Fruit fly (Drosophila melanogaster) whole organism, wandering third instar larva: Measurements from ENCODE around the gene Ythdc1.
A peak's percentile ranks its signal among the peaks of the same experiment; 100 is the strongest.

Source experiments
- CG9705 ChIP-seq: fragments of 200-800 bp; sonication (Bioruptor generic); optimal IDR thresholded peaks from 2 replicates; lab custom pipeline; 2018; ENCODE audit warnings: missing biosample characterization, mild to moderate bottlenecking, missing genetic modification characterization
- CrebA ChIP-seq: fragments of 200-800 bp; sonication (Bioruptor generic); optimal IDR thresholded peaks from 2 replicates; lab custom pipeline; 2016; ENCODE audit warnings: missing biosample characterization, mild to moderate bottlenecking, missing genetic modification characterization, borderline replicate concordance
- Dfd ChIP-seq: fragments of >200 bp; optimal IDR thresholded peaks from 2 replicates; lab custom pipeline; 2017; ENCODE audit warnings: missing biosample characterization, missing genetic modification characterization
- Dif ChIP-seq: fragments of 200-275, 200-300 bp; sonication (Bioruptor generic); optimal IDR thresholded peaks from 2 replicates; lab custom pipeline; 2018; ENCODE audit warnings: missing biosample characterization, missing genetic modification characterization; ENCODE audit not compliant: partially characterized antibody
- GATAd ChIP-seq: sonication (Bioruptor generic); optimal IDR thresholded peaks from 2 replicates; lab custom pipeline; 2016; ENCODE audit warnings: missing biosample characterization, missing genetic modification characterization
- HLH106 ChIP-seq: fragments of 200-800 bp; optimal IDR thresholded peaks from 3 replicates; lab custom pipeline; 2019; ENCODE audit warnings: missing biosample characterization, mild to moderate bottlenecking, missing genetic modification characterization, moderate library complexity
- Hnf4 ChIP-seq: fragments of 200-800 bp; sonication (Bioruptor generic); optimal IDR thresholded peaks from 2 replicates; lab custom pipeline; 2016; ENCODE audit warnings: missing biosample characterization, mild to moderate bottlenecking, missing genetic modification characterization
- Hr78 ChIP-seq: fragments of >200 bp; optimal IDR thresholded peaks from 2 replicates; lab custom pipeline; 2017; ENCODE audit warnings: missing biosample characterization, missing genetic modification characterization
- Hr83 ChIP-seq: fragments of 200-300 bp; sonication (Bioruptor generic); optimal IDR thresholded peaks from 2 replicates; lab custom pipeline; 2016; ENCODE audit warnings: missing biosample characterization, mild to moderate bottlenecking, missing genetic modification characterization, moderate library complexity; ENCODE audit not compliant: poor library complexity, severe bottlenecking
- Myc ChIP-seq: fragments of >200 bp; optimal IDR thresholded peaks from 2 replicates; lab custom pipeline; 2017
- N ChIP-seq: fragments of >200 bp; optimal IDR thresholded peaks from 2 replicates; lab custom pipeline; 2018; ENCODE audit warnings: missing biosample characterization, missing external identifiers, missing genetic modification characterization
- Rel ChIP-seq, 2 experiments: fragments of 200-800 bp; sonication (Bioruptor generic) in 1 of 2; optimal IDR thresholded peaks; 2 replicates in 1 of 2; 3 replicates in 1 of 2; lab custom pipeline; 2016 to 2019; ENCODE audit warnings: mild to moderate bottlenecking in 2 of 2, missing biosample characterization in 2 of 2, missing genetic modification characterization in 2 of 2, moderate library complexity in 1 of 2
- Sp1 ChIP-seq: fragments of 200-800 bp; sonication (Bioruptor generic); optimal IDR thresholded peaks from 3 replicates; lab custom pipeline; 2019; ENCODE audit warnings: missing biosample characterization, mild to moderate bottlenecking, missing genetic modification characterization, moderate library complexity
- Vsx2 ChIP-seq: fragments of 200-300, 225-300 bp; sonication (Bioruptor generic); optimal IDR thresholded peaks from 2 replicates; lab custom pipeline; 2018; ENCODE audit warnings: missing biosample characterization, missing genetic modification characterization; ENCODE audit not compliant: partially characterized antibody
- brk ChIP-seq: fragments of 200-800 bp; sonication (Bioruptor generic); optimal IDR thresholded peaks from 2 replicates; lab custom pipeline; 2016; ENCODE audit warnings: missing biosample characterization, mild to moderate bottlenecking, missing genetic modification characterization
- dl ChIP-seq, 2 experiments: fragments of 175-275, 200-275 bp in 1 of 2; fragments of 200-275 bp in 1 of 2; sonication (Bioruptor generic); optimal IDR thresholded peaks; lab custom pipeline; 2018; ENCODE audit warnings: mild to moderate bottlenecking in 2 of 2, missing biosample characterization in 2 of 2, missing genetic modification characterization in 2 of 2, moderate library complexity in 2 of 2; ENCODE audit not compliant: partially characterized antibody in 2 of 2, insufficient read depth in 1 of 2
- dmrt93B ChIP-seq: fragments of 200-800 bp; sonication (Bioruptor generic); optimal IDR thresholded peaks from 2 replicates; lab custom pipeline; 2018; ENCODE audit warnings: missing biosample characterization, mild to moderate bottlenecking, missing genetic modification characterization
- dsf ChIP-seq: sonication (Bioruptor generic); optimal IDR thresholded peaks from 2 replicates; lab custom pipeline; 2016; ENCODE audit warnings: missing biosample characterization, missing genetic modification characterization, borderline replicate concordance
- ey ChIP-seq: fragments of 200-800 bp; sonication (Bioruptor generic); optimal IDR thresholded peaks from 2 replicates; lab custom pipeline; 2016; ENCODE audit warnings: missing biosample characterization, missing genetic modification characterization
- fru ChIP-seq: fragments of 200-800 bp; sonication (Bioruptor generic); optimal IDR thresholded peaks from 3 replicates; lab custom pipeline; 2016; ENCODE audit warnings: missing biosample characterization, mild to moderate bottlenecking, missing genetic modification characterization
- h ChIP-seq: fragments of 200-800 bp; sonication (Bioruptor generic); optimal IDR thresholded peaks from 3 replicates; lab custom pipeline; 2016; ENCODE audit warnings: missing biosample characterization, mild to moderate bottlenecking, missing genetic modification characterization
- jim ChIP-seq: fragments of 175-275, 200-325 bp; sonication (Bioruptor generic); optimal IDR thresholded peaks from 2 replicates; lab custom pipeline; 2016; ENCODE audit warnings: missing biosample characterization, mild to moderate bottlenecking, missing genetic modification characterization
- lola ChIP-seq: fragments of >200 bp; optimal IDR thresholded peaks from 2 replicates; lab custom pipeline; 2017; ENCODE audit warnings: missing biosample characterization, missing genetic modification characterization
- pan ChIP-seq: fragments of >200 bp; optimal IDR thresholded peaks from 2 replicates; lab custom pipeline; 2017
- psq ChIP-seq: fragments of 200-800 bp; sonication (Bioruptor generic); optimal IDR thresholded peaks from 3 replicates; lab custom pipeline; 2017; ENCODE audit warnings: missing biosample characterization, mild to moderate bottlenecking, missing genetic modification characterization, moderate library complexity
- rgr ChIP-seq: fragments of 200-800 bp; sonication (Bioruptor generic); optimal IDR thresholded peaks from 3 replicates; lab custom pipeline; 2016; ENCODE audit warnings: missing biosample characterization, mild to moderate bottlenecking, missing genetic modification characterization
- sage ChIP-seq: fragments of 200-800 bp; sonication (Bioruptor generic); optimal IDR thresholded peaks from 2 replicates; lab custom pipeline; 2016; ENCODE audit warnings: missing biosample characterization, mild to moderate bottlenecking, missing genetic modification characterization
- sv ChIP-seq: fragments of 200-800 bp; sonication (Bioruptor generic); optimal IDR thresholded peaks from 3 replicates; lab custom pipeline; 2016; ENCODE audit warnings: missing biosample characterization, missing genetic modification characterization
- tai ChIP-seq: sonication (Bioruptor generic); optimal IDR thresholded peaks from 2 replicates; lab custom pipeline; 2016; ENCODE audit warnings: missing biosample characterization, missing genetic modification characterization
- usp ChIP-seq: fragments of >200 bp; optimal IDR thresholded peaks from 2 replicates; lab custom pipeline; 2017; ENCODE audit warnings: missing biosample characterization, missing genetic modification characterization
- woc ChIP-seq: sonication (Bioruptor generic); optimal IDR thresholded peaks from 2 replicates; lab custom pipeline; 2016; ENCODE audit warnings: missing biosample characterization, mild to moderate bottlenecking, missing genetic modification characterization

Ythdc1 gene

dm6 chr3L:3338882-3339590 is 34.9 kb downstream of the Ythdc1 start:
- TF ChIP-seq dsf (GFP tag; lab: Kevin White, UChicago), result no peak
- TF ChIP-seq Hnf4 (GFP tag; lab: Kevin White, UChicago), result no peak
- TF ChIP-seq Hr78 (GFP tag; lab: Kevin White, UChicago), result no peak
- no peak for TF ChIP-seq Vsx2 (GFP tag; lab: Kevin White, UChicago)
- TF ChIP-seq sage (GFP tag; lab: Kevin White, UChicago), result no peak
- no peak for TF ChIP-seq N (GFP tag; lab: Kevin White, UChicago)
- TF ChIP-seq GATAd, result no peak
- TF ChIP-seq dmrt93B (GFP tag; lab: Kevin White, UChicago), result no peak
- TF ChIP-seq pan (lab: Kevin White, UChicago), result no peak
- no peak for TF ChIP-seq rgr (GFP tag; lab: Kevin White, UChicago)
- no peak for TF ChIP-seq usp
- no peak for TF ChIP-seq Dfd (GFP tag; lab: Kevin White, UChicago)
- no peak for TF ChIP-seq CG9705 (GFP tag; lab: Kevin White, UChicago)
- no peak for TF ChIP-seq lola (GFP tag; lab: Kevin White, UChicago)
- no peak for TF ChIP-seq fru
- no peak for TF ChIP-seq CrebA
- TF ChIP-seq brk (GFP tag; lab: Kevin White, UChicago), result no peak
- TF ChIP-seq HLH106, result no peak
- TF ChIP-seq ey, result no peak
- no peak for TF ChIP-seq Rel (GFP tag; optimal IDR thresholded peaks at IDR 0.05; lab: Kevin White, UChicago)
- no peak for TF ChIP-seq Rel (tag; optimal IDR thresholded peaks at IDR 0.05; lab: Kevin White, UChicago)

- no peak for TF ChIP-seq lola (GFP tag; lab: Kevin White, UChicago)
- no peak for TF ChIP-seq GATAd
- TF ChIP-seq Myc (lab: Kevin White, UChicago), result no peak
These were observed 35.7 kb downstream of the Ythdc1 start for dm6 chr3L:3338028-3338855.

- TF ChIP-seq woc (GFP tag; lab: Kevin White, UChicago), result no peak
- no peak for TF ChIP-seq Dif (GFP tag; lab: Kevin White, UChicago)
- TF ChIP-seq ey, result no peak
- TF ChIP-seq psq (GFP tag; lab: Kevin White, UChicago), result peak; percentile 99
- TF ChIP-seq Vsx2 (GFP tag; lab: Kevin White, UChicago), result peak; percentile 29
- no peak for TF ChIP-seq sage (GFP tag; lab: Kevin White, UChicago)
- no peak for TF ChIP-seq Dfd (GFP tag; lab: Kevin White, UChicago)
- TF ChIP-seq tai (GFP tag; lab: Kevin White, UChicago), result no peak
These were observed 36.5 kb downstream of the Ythdc1 start for dm6 chr3L:3337345-3337928.

- TF ChIP-seq sv (peak; percentile 19), N (GFP tag; lab: Kevin White, UChicago) (no peak), sage (GFP tag; lab: Kevin White, UChicago) (no peak), Hr83 (GFP tag; lab: Kevin White, UChicago) (peak; percentile 67), Sp1 (GFP tag; lab: Kevin White, UChicago) (peak; percentile 47), Myc (lab: Kevin White, UChicago) (no peak), ey (no peak), pan (lab: Kevin White, UChicago) (no peak), rgr (GFP tag; lab: Kevin White, UChicago) (peak; percentile 19), Dfd (GFP tag; lab: Kevin White, UChicago) (no peak), psq (GFP tag; lab: Kevin White, UChicago) (no peak), HLH106 (peak; percentile 23), Hnf4 (GFP tag; lab: Kevin White, UChicago) (peak; percentile 16), jim (GFP tag; lab: Kevin White, UChicago) (peak; percentile 80), CG9705 (GFP tag; lab: Kevin White, UChicago) (no peak), woc (GFP tag; lab: Kevin White, UChicago) (no peak), dl (GFP tag; optimal IDR thresholded peaks at IDR 0.05; lab: Kevin White, UChicago; ENCODE audit: insufficient read depth in 1 of 2, partially characterized antibody in 2 of 2) (no peak), Dif (GFP tag; lab: Kevin White, UChicago) (peak; percentile 59), fru (no peak), Vsx2 (GFP tag; lab: Kevin White, UChicago) (peak; percentile 52), h (GFP tag; lab: Kevin White, UChicago) (peak; percentile 13), Rel (GFP tag; optimal IDR thresholded peaks at IDR 0.05; lab: Kevin White, UChicago) (no peak), Rel (tag; optimal IDR thresholded peaks at IDR 0.05; lab: Kevin White, UChicago) (peak; percentile 27)
These were observed 37.4 kb downstream of the Ythdc1 start, which contains the start of the genes Drsl6 and kst for dm6 chr3L:3336368-3337164. Gene Drsl6 (minus strand): TSS chr3L:3336418. Gene kst (plus strand): TSS chr3L:3336860.
